Fruit fly (Drosophila melanogaster): ENCODE data around the gene Tim9a.

Gene Tim9a

DNA sequence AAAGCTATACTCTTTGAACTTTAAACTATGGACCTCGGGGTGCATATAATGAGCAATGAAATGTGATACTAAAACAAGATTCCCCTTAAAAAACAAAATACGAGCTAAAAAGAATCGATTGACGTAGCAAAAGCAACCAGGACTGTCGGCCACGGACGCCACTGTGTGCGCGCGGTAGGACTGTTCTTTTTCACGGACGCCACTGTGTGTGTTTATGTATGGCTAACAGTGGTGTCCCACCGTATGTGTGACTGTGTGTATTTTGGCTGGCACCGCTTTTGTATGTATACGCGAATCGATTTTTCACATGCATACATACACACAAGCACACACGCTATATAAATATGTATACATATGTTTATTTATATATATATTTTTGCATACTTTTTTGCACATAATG is 1.2 kb upstream of the Tim9a start (continued):
- TF ChIP-seq CG4282 (GFP tag; optimal IDR thresholded peaks at IDR 0.05) (no peak), CG12391 (tag; optimal IDR thresholded peaks at IDR 0.05) (peak; percentile 36), CG8478 (optimal IDR thresholded peaks at IDR 0.05) (no peak), disco-r (GFP tag; optimal IDR thresholded peaks at IDR 0.05) (no peak), CG4820 (GFP tag; optimal IDR thresholded peaks at IDR 0.05) (no peak), CG7745 (tag; optimal IDR thresholded peaks at IDR 0.05) (no peak), ken (GFP tag; IDR thresholded peaks at IDR 0.05) (peak; percentile 62; the same call in 2 of the 3 replicates), CG7839 (tag; optimal IDR thresholded peaks at IDR 0.05) (peak; percentile 36), CG14667 (GFP tag; IDR thresholded peaks at IDR 0.05) (peak; percentile 30; the same call in 1 of the 2 replicates), CG9215 (GFP tag; IDR thresholded peaks at IDR 0.05) (no peak), chif (GFP tag; optimal IDR thresholded peaks at IDR 0.05) (peak; percentile 19 to 23), Hr51 (GFP tag; optimal IDR thresholded peaks at IDR 0.05) (peak in 1 of 2 experiments; percentile 42), tna (GFP tag; IDR thresholded peaks at IDR 0.05; ENCODE audit: partially characterized antibody) (no peak), CG8944 (GFP tag; optimal IDR thresholded peaks at IDR 0.05) (peak; percentile 33), run (tag; optimal IDR thresholded peaks at IDR 0.05) (no peak), CG10543 (GFP tag; optimal IDR thresholded peaks at IDR 0.05) (peak; percentile 44), Dfd (GFP tag; optimal IDR thresholded peaks at IDR 0.05) (no peak), hbn (GFP tag; IDR thresholded peaks at IDR 0.05; ENCODE audit: partially characterized antibody) (no peak), Ets97D (GFP tag; optimal IDR thresholded peaks at IDR 0.05) (no peak), CG4360 (GFP tag; IDR thresholded peaks at IDR 0.05) (no peak), CG3995 (GFP tag; optimal IDR thresholded peaks at IDR 0.05) (no peak), slbo (GFP tag; IDR thresholded peaks at IDR 0.05) (peak; percentile 81), HHEX (GFP tag; optimal IDR thresholded peaks at IDR 0.05) (peak; percentile 40), cwo (GFP tag; optimal IDR thresholded peaks at IDR 0.05) (peak; percentile 40), HLH3B (GFP tag; IDR thresholded peaks at IDR 0.05) (no peak), pum (GFP tag; optimal IDR thresholded peaks at IDR 0.05) (peak; percentile 64), gce (GFP tag; IDR thresholded peaks at IDR 0.05) (peak; percentile 22; the same call in 1 of the 3 replicates), jigr1 (GFP tag; IDR thresholded peaks at IDR 0.05) (no peak), CG3065 (GFP tag; optimal IDR thresholded peaks at IDR 0.05) (peak; percentile 31), CG1647 (GFP tag; optimal IDR thresholded peaks at IDR 0.05) (peak; percentile 43), zfh2 (GFP tag; optimal IDR thresholded peaks at IDR 0.05) (peak; percentile 70), CG17802 (tag; optimal IDR thresholded peaks at IDR 0.05) (no peak), nom (GFP tag; optimal IDR thresholded peaks at IDR 0.05) (peak; percentile 73), CG42726 (GFP tag; IDR thresholded peaks at IDR 0.05; ENCODE audit: partially characterized antibody) (peak; percentile 53; the same call in 1 of the 2 replicates), CG7357 (GFP tag; IDR thresholded peaks at IDR 0.05) (no peak), croc (GFP tag; conservative IDR thresholded peaks at IDR 0.05) (no peak), Hand (GFP tag; optimal IDR thresholded peaks at IDR 0.05) (no peak), dimm (GFP tag; IDR thresholded peaks at IDR 0.05) (no peak), Myb (GFP tag; optimal IDR thresholded peaks at IDR 0.05) (peak; percentile 32), CG12744 (GFP tag; optimal IDR thresholded peaks at IDR 0.05) (no peak), Dp (GFP tag; optimal IDR thresholded peaks at IDR 0.05) (peak; percentile 9), slou (GFP tag; optimal IDR thresholded peaks at IDR 0.05) (peak; percentile 19), CG14441 (GFP tag; IDR thresholded peaks at IDR 0.05) (peak; percentile 52), Max (GFP tag; optimal IDR thresholded peaks at IDR 0.05) (peak; percentile 32), kay (GFP tag; optimal IDR thresholded peaks at IDR 0.05) (peak; percentile 42), Xrp1 (GFP tag; IDR thresholded peaks at IDR 0.05) (peak; percentile 34), Taf1 (GFP tag; IDR thresholded peaks at IDR 0.05) (peak; percentile 43; the same call in 1 of the 2 replicates), CG18619 (GFP tag; optimal IDR thresholded peaks at IDR 0.05) (peak; percentile 12), CG14965 (GFP tag; optimal IDR thresholded peaks at IDR 0.05; ENCODE audit: borderline replicate concordance) (no peak), CG2199 (GFP tag; IDR thresholded peaks at IDR 0.05) (peak; percentile 92), danr (GFP tag; IDR thresholded peaks at IDR 0.05) (no peak), CG6765 (GFP tag; optimal IDR thresholded peaks at IDR 0.05) (peak; percentile 50)
